Fruit fly (Drosophila melanogaster): ENCODE measurements around the gene CG34447.

DNA sequence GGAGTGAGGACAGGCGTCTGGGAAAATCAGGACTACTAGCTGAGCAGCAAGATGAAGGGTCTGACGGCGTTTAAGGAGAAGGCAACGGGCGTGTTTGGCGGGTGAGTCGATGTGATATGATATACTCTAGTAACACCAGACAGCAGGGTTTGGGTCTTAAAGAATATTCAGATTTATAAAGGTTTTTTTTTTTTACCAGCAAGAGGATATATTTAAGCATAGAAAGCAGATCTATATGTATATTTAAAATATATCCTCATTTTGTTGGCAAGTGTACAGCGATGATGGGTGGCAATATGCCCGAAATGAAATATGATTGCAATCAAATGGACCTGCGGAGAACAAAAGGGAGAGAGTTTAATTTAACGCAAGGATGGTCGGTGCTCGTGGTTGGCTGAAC is 17.6 kb downstream of the CG34447 start:
- TF ChIP-seq cyc (GFP tag; optimal IDR thresholded peaks at IDR 0.05) (no peak), CG6854 (GFP tag; optimal IDR thresholded peaks at IDR 0.05) (no peak), CG10669 (GFP tag; optimal IDR thresholded peaks at IDR 0.05) (no peak), CG9139 (GFP tag; optimal IDR thresholded peaks at IDR 0.05) (no peak), pdm3 (GFP tag; optimal IDR thresholded peaks at IDR 0.05) (no peak), Smox (GFP tag; optimal IDR thresholded peaks at IDR 0.05) (no peak), Eip78C (GFP tag) (no peak), Ets96B (tag; optimal IDR thresholded peaks at IDR 0.05) (no peak), achi (GFP tag; optimal IDR thresholded peaks at IDR 0.05) (no peak), acj6 (GFP tag; optimal IDR thresholded peaks at IDR 0.05) (no peak)
